Fruit fly (Drosophila melanogaster): ENCODE measurements around the gene CG17819.

- TF ChIP-seq CTCF (optimal IDR thresholded peaks at IDR 0.05), result no peak
- TF ChIP-seq CG8478 (optimal IDR thresholded peaks at IDR 0.05), result no peak
These were observed 2.2 kb upstream of the CG17819 start for dm6 chr3R:21887588-21888007.

Measured in S2 (cell line).